Worm (Caenorhabditis elegans) whole organism, L4 larva: ENCODE measurements around the gene T28D6.3.

Experiments
- F49E8.2 ChIP-seq: sonication (generic microtip); optimal IDR thresholded peaks from 2 replicates; lab custom pipeline; 2016; ENCODE audit warnings: missing compliant biosample characterization, mild to moderate bottlenecking, missing genetic modification characterization, borderline replicate concordance
- R02D3.7 ChIP-seq: fragments of 150-350 bp; sonication (generic microtip); optimal IDR thresholded peaks from 3 replicates; lab custom pipeline; 2014; ENCODE audit warnings: missing biosample characterization, missing genetic modification characterization
- hlh-11 ChIP-seq: fragments of 200-800 bp; sonication (Bioruptor generic); optimal IDR thresholded peaks from 2 replicates; lab custom pipeline; 2018; ENCODE audit warnings: mild to moderate bottlenecking, missing genetic modification characterization, missing compliant biosample characterization
- hmg-1.1 ChIP-seq: fragments of 200-800 bp; sonication (Bioruptor generic); IDR thresholded peaks from 2 replicates; pipeline ENCODE4 v1.3.6; 2022; ENCODE audit warnings: missing genetic modification reagents, missing genetic modification characterization, missing compliant biosample characterization
- lin-1 ChIP-seq: fragments of 200-800 bp; sonication (Bioruptor generic); IDR thresholded peaks from 2 replicates; pipeline ENCODE4 v1.3.6; 2022; ENCODE audit warnings: missing genetic modification reagents, missing genetic modification characterization, missing compliant biosample characterization
- nhr-237 ChIP-seq: sonication (generic microtip); optimal IDR thresholded peaks from 2 replicates; lab custom pipeline; 2017; ENCODE audit warnings: missing biosample characterization, missing genetic modification characterization
- nhr-76 ChIP-seq: fragments of 150-350 bp; optimal IDR thresholded peaks from 2 replicates; lab custom pipeline; 2014; ENCODE audit warnings: missing biosample characterization, missing genetic modification characterization
- pha-4 ChIP-seq, 2 experiments: fragments of 150-350 bp in 1 of 2; fragments of 200-800 bp in 1 of 2; sonication (Bioruptor generic) in 1 of 2; IDR thresholded peaks in 1 of 2; optimal IDR thresholded peaks in 1 of 2; 2 replicates each; pipeline versions ENCODE4 v1.3.6 to Lab custom; 2014 to 2022; ENCODE audit warnings: missing genetic modification characterization in 2 of 2, missing genetic modification reagents in 2 of 2, missing biosample characterization in 1 of 2, missing compliant biosample characterization in 1 of 2
- sdz-12 ChIP-seq: fragments of 200-800 bp; sonication (Bioruptor generic); optimal IDR thresholded peaks from 2 replicates; lab custom pipeline; 2018; ENCODE audit warnings: mild to moderate bottlenecking, missing genetic modification characterization, missing compliant biosample characterization
- skn-1 ChIP-seq: fragments of 150-350 bp; optimal IDR thresholded peaks from 2 replicates; lab custom pipeline; 2014; ENCODE audit warnings: missing biosample characterization, missing genetic modification characterization
- unc-39 ChIP-seq: sonication (generic microtip); optimal IDR thresholded peaks from 2 replicates; lab custom pipeline; 2017; ENCODE audit warnings: missing biosample characterization, missing genetic modification characterization
- unc-62 ChIP-seq, 3 experiments: fragments of 150-350 bp in 1 of 3; sonication (generic microtip); optimal IDR thresholded peaks in 2 of 3; peaks in 1 of 3; 1 replicate in 1 of 3; 2 replicates in 2 of 3; lab custom pipeline; 2014 to 2017; ENCODE audit warnings: missing biosample characterization in 3 of 3, missing genetic modification characterization in 3 of 3, missing genetic modification reagents in 3 of 3, missing genotype in 1 of 3
- zag-1 ChIP-seq: fragments of 150-350 bp; optimal IDR thresholded peaks from 2 replicates; lab custom pipeline; 2014; ENCODE audit warnings: missing biosample characterization, missing genetic modification characterization
- ztf-11 ChIP-seq: fragments of 150-350 bp; optimal IDR thresholded peaks from 2 replicates; lab custom pipeline; 2014; ENCODE audit warnings: missing biosample characterization, missing genetic modification characterization

- TF ChIP-seq unc-39: no peak
- TF ChIP-seq hlh-11 (tag; lab: Kevin White, UChicago): no peak
- no peak for TF ChIP-seq sdz-12 (GFP tag; lab: Kevin White, UChicago)
- TF ChIP-seq hmg-1.1 (GFP tag; lab: Robert Waterston, UW): no peak
- no peak for TF ChIP-seq F49E8.2 (tag; lab: Kevin White, UChicago)
- no peak for TF ChIP-seq unc-62 (GFP tag; optimal IDR thresholded peaks at IDR 0.05 in 1 of 2; lab: Kevin White, UChicago)
- no peak for TF ChIP-seq unc-62 (tag; optimal IDR thresholded peaks at IDR 0.05; lab: Kevin White, UChicago)
- no peak for TF ChIP-seq nhr-237 (tag; lab: Kevin White, UChicago)
- no peak for TF ChIP-seq nhr-76 (tag; lab: Kevin White, UChicago)
- TF ChIP-seq pha-4 (GFP tag; IDR thresholded peaks at IDR 0.05; lab: Robert Waterston, UW): no peak
- TF ChIP-seq pha-4 (tag; optimal IDR thresholded peaks at IDR 0.05; lab: Kevin White, UChicago): no peak
- no peak for TF ChIP-seq R02D3.7 (tag; lab: Kevin White, UChicago)
- TF ChIP-seq zag-1 (tag; lab: Kevin White, UChicago): no peak
- TF ChIP-seq skn-1 (tag; lab: Kevin White, UChicago): no peak
- TF ChIP-seq lin-1 (GFP tag; lab: Robert Waterston, UW): no peak
- TF ChIP-seq ztf-11: no peak
Measured at ce11 chrIII:11332306-11332705, 34.3 kb upstream of the T28D6.3 start.
